Fruit fly (Drosophila melanogaster) whole organism, wandering third instar larva: ENCODE results near the gene Tig.

Source experiments
- Abd-B ChIP-seq: fragments of >200 bp; optimal IDR thresholded peaks from 2 replicates; lab custom pipeline; 2017; ENCODE audit warnings: missing biosample characterization, missing genetic modification characterization
- CG32264 ChIP-seq: fragments of 200-800 bp; sonication (Bioruptor generic); optimal IDR thresholded peaks from 2 replicates; lab custom pipeline; 2016; ENCODE audit warnings: missing biosample characterization, missing genetic modification characterization
- CG9705 ChIP-seq: fragments of 200-800 bp; sonication (Bioruptor generic); optimal IDR thresholded peaks from 2 replicates; lab custom pipeline; 2018; ENCODE audit warnings: missing biosample characterization, mild to moderate bottlenecking, missing genetic modification characterization
- CrebA ChIP-seq: fragments of 200-800 bp; sonication (Bioruptor generic); optimal IDR thresholded peaks from 2 replicates; lab custom pipeline; 2016; ENCODE audit warnings: missing biosample characterization, mild to moderate bottlenecking, missing genetic modification characterization, borderline replicate concordance
- Dfd ChIP-seq: fragments of >200 bp; optimal IDR thresholded peaks from 2 replicates; lab custom pipeline; 2017; ENCODE audit warnings: missing biosample characterization, missing genetic modification characterization
- Dif ChIP-seq: fragments of 200-275, 200-300 bp; sonication (Bioruptor generic); optimal IDR thresholded peaks from 2 replicates; lab custom pipeline; 2018; ENCODE audit warnings: missing biosample characterization, missing genetic modification characterization; ENCODE audit not compliant: partially characterized antibody
- GATAd ChIP-seq: sonication (Bioruptor generic); optimal IDR thresholded peaks from 2 replicates; lab custom pipeline; 2016; ENCODE audit warnings: missing biosample characterization, missing genetic modification characterization
- HLH106 ChIP-seq: fragments of 200-800 bp; optimal IDR thresholded peaks from 3 replicates; lab custom pipeline; 2019; ENCODE audit warnings: missing biosample characterization, mild to moderate bottlenecking, missing genetic modification characterization, moderate library complexity
- Hnf4 ChIP-seq: fragments of 200-800 bp; sonication (Bioruptor generic); optimal IDR thresholded peaks from 2 replicates; lab custom pipeline; 2016; ENCODE audit warnings: missing biosample characterization, mild to moderate bottlenecking, missing genetic modification characterization
- Hr78 ChIP-seq: fragments of >200 bp; optimal IDR thresholded peaks from 2 replicates; lab custom pipeline; 2017; ENCODE audit warnings: missing biosample characterization, missing genetic modification characterization
- Hr83 ChIP-seq: fragments of 200-300 bp; sonication (Bioruptor generic); optimal IDR thresholded peaks from 2 replicates; lab custom pipeline; 2016; ENCODE audit warnings: missing biosample characterization, mild to moderate bottlenecking, missing genetic modification characterization, moderate library complexity; ENCODE audit not compliant: poor library complexity, severe bottlenecking
- Jra ChIP-seq: sonication (Bioruptor generic); optimal IDR thresholded peaks from 2 replicates; lab custom pipeline; 2016; ENCODE audit warnings: missing biosample characterization, missing genetic modification characterization
- Mio ChIP-seq: sonication (Bioruptor generic); optimal IDR thresholded peaks from 2 replicates; lab custom pipeline; 2016; ENCODE audit warnings: missing biosample characterization, missing genetic modification characterization
- Myc ChIP-seq: fragments of >200 bp; optimal IDR thresholded peaks from 2 replicates; lab custom pipeline; 2017
- N ChIP-seq: fragments of >200 bp; optimal IDR thresholded peaks from 2 replicates; lab custom pipeline; 2018; ENCODE audit warnings: missing biosample characterization, missing external identifiers, missing genetic modification characterization
- OdsH ChIP-seq: fragments of 200-800 bp; sonication (Bioruptor generic); optimal IDR thresholded peaks from 2 replicates; lab custom pipeline; 2016; ENCODE audit warnings: missing biosample characterization, mild to moderate bottlenecking, missing genetic modification characterization
- Rel ChIP-seq, 2 experiments: fragments of 200-800 bp; sonication (Bioruptor generic) in 1 of 2; optimal IDR thresholded peaks; 2 replicates in 1 of 2; 3 replicates in 1 of 2; lab custom pipeline; 2016 to 2019; ENCODE audit warnings: mild to moderate bottlenecking in 2 of 2, missing biosample characterization in 2 of 2, missing genetic modification characterization in 2 of 2, moderate library complexity in 1 of 2
- Sp1 ChIP-seq: fragments of 200-800 bp; sonication (Bioruptor generic); optimal IDR thresholded peaks from 3 replicates; lab custom pipeline; 2019; ENCODE audit warnings: missing biosample characterization, mild to moderate bottlenecking, missing genetic modification characterization, moderate library complexity
- Vsx2 ChIP-seq: fragments of 200-300, 225-300 bp; sonication (Bioruptor generic); optimal IDR thresholded peaks from 2 replicates; lab custom pipeline; 2018; ENCODE audit warnings: missing biosample characterization, missing genetic modification characterization; ENCODE audit not compliant: partially characterized antibody
- br ChIP-seq: fragments of 200-800 bp; sonication (Bioruptor generic); optimal IDR thresholded peaks from 2 replicates; lab custom pipeline; 2016; ENCODE audit warnings: missing biosample characterization, missing genetic modification characterization
- brk ChIP-seq: fragments of 200-800 bp; sonication (Bioruptor generic); optimal IDR thresholded peaks from 2 replicates; lab custom pipeline; 2016; ENCODE audit warnings: missing biosample characterization, mild to moderate bottlenecking, missing genetic modification characterization
- dl ChIP-seq, 2 experiments: fragments of 175-275, 200-275 bp in 1 of 2; fragments of 200-275 bp in 1 of 2; sonication (Bioruptor generic); optimal IDR thresholded peaks; lab custom pipeline; 2018; ENCODE audit warnings: mild to moderate bottlenecking in 2 of 2, missing biosample characterization in 2 of 2, missing genetic modification characterization in 2 of 2, moderate library complexity in 2 of 2; ENCODE audit not compliant: partially characterized antibody in 2 of 2, insufficient read depth in 1 of 2
- dmrt93B ChIP-seq: fragments of 200-800 bp; sonication (Bioruptor generic); optimal IDR thresholded peaks from 2 replicates; lab custom pipeline; 2018; ENCODE audit warnings: missing biosample characterization, mild to moderate bottlenecking, missing genetic modification characterization
- dsf ChIP-seq: sonication (Bioruptor generic); optimal IDR thresholded peaks from 2 replicates; lab custom pipeline; 2016; ENCODE audit warnings: missing biosample characterization, missing genetic modification characterization, borderline replicate concordance
- ey ChIP-seq: fragments of 200-800 bp; sonication (Bioruptor generic); optimal IDR thresholded peaks from 2 replicates; lab custom pipeline; 2016; ENCODE audit warnings: missing biosample characterization, missing genetic modification characterization
- foxo ChIP-seq, 2 experiments: fragments of 200-800 bp; sonication (Bioruptor generic); optimal IDR thresholded peaks; 2 replicates in 1 of 2; 3 replicates in 1 of 2; lab custom pipeline; 2016 to 2017; ENCODE audit warnings: missing biosample characterization in 2 of 2, missing genetic modification characterization in 2 of 2
- fru ChIP-seq: fragments of 200-800 bp; sonication (Bioruptor generic); optimal IDR thresholded peaks from 3 replicates; lab custom pipeline; 2016; ENCODE audit warnings: missing biosample characterization, mild to moderate bottlenecking, missing genetic modification characterization
- h ChIP-seq: fragments of 200-800 bp; sonication (Bioruptor generic); optimal IDR thresholded peaks from 3 replicates; lab custom pipeline; 2016; ENCODE audit warnings: missing biosample characterization, mild to moderate bottlenecking, missing genetic modification characterization
- jim ChIP-seq: fragments of 175-275, 200-325 bp; sonication (Bioruptor generic); optimal IDR thresholded peaks from 2 replicates; lab custom pipeline; 2016; ENCODE audit warnings: missing biosample characterization, mild to moderate bottlenecking, missing genetic modification characterization
- lola ChIP-seq: fragments of >200 bp; optimal IDR thresholded peaks from 2 replicates; lab custom pipeline; 2017; ENCODE audit warnings: missing biosample characterization, missing genetic modification characterization
- pan ChIP-seq: fragments of >200 bp; optimal IDR thresholded peaks from 2 replicates; lab custom pipeline; 2017
- psq ChIP-seq: fragments of 200-800 bp; sonication (Bioruptor generic); optimal IDR thresholded peaks from 3 replicates; lab custom pipeline; 2017; ENCODE audit warnings: missing biosample characterization, mild to moderate bottlenecking, missing genetic modification characterization, moderate library complexity
- rgr ChIP-seq: fragments of 200-800 bp; sonication (Bioruptor generic); optimal IDR thresholded peaks from 3 replicates; lab custom pipeline; 2016; ENCODE audit warnings: missing biosample characterization, mild to moderate bottlenecking, missing genetic modification characterization
- sage ChIP-seq: fragments of 200-800 bp; sonication (Bioruptor generic); optimal IDR thresholded peaks from 2 replicates; lab custom pipeline; 2016; ENCODE audit warnings: missing biosample characterization, mild to moderate bottlenecking, missing genetic modification characterization
- sv ChIP-seq: fragments of 200-800 bp; sonication (Bioruptor generic); optimal IDR thresholded peaks from 3 replicates; lab custom pipeline; 2016; ENCODE audit warnings: missing biosample characterization, missing genetic modification characterization
- tai ChIP-seq: sonication (Bioruptor generic); optimal IDR thresholded peaks from 2 replicates; lab custom pipeline; 2016; ENCODE audit warnings: missing biosample characterization, missing genetic modification characterization
- usp ChIP-seq: fragments of >200 bp; optimal IDR thresholded peaks from 2 replicates; lab custom pipeline; 2017; ENCODE audit warnings: missing biosample characterization, missing genetic modification characterization
- woc ChIP-seq: sonication (Bioruptor generic); optimal IDR thresholded peaks from 2 replicates; lab custom pipeline; 2016; ENCODE audit warnings: missing biosample characterization, mild to moderate bottlenecking, missing genetic modification characterization

The Tig gene

DNA sequence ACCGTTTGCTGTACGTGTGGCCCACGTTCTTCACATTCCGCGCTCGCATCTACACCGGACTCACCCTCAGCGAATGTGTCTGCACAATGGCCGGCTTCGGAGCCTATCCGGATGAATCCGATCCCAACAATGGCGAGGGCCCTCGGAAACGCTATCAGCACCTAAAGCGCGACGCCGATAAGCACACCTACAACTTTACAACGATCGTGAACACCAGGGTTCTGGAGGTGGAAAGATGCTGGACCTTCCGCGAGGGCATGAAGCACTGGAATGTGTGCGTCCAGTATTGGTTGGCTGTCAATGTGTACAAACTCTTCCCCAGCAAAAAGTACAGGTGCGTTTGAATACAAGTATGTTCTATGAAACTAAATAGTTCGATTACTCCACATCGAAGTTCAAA lies 34.5 kb upstream of the Tig start:
- TF ChIP-seq Rel (GFP tag; optimal IDR thresholded peaks at IDR 0.05; lab: Kevin White, UChicago) (no peak), Rel (tag; optimal IDR thresholded peaks at IDR 0.05; lab: Kevin White, UChicago) (peak; percentile 5), foxo (GFP tag; optimal IDR thresholded peaks at IDR 0.05; lab: Kevin White, UChicago) (no peak)

DNA sequence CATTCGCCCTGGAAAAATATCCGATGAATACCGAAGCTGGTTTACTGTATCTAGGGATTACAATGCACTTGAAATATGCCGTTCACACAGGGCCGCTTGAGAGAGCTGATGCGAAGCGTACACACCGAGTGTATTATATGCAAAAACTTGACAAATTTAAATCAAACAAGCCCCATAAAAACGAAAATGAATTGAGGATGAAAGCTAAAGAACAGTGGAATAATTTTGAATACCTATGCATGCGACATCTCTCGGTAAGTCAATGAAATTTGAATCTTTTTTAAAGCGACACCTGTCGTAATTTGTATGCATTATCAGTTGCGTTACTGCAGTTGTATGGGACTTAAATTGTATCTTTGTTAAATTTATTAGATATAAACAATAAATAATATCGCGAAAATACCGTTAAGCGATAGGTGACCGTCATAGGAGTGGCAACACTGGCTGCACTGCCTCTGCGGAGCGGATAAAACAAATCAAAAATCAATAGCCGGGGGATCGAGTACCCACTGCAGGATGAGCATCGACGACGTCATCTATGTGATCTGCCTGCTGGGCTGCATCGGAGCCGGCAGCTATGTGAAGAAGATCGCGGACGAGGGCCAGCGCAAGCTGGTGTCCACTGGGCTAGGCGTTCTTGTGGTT lies 33.0 kb upstream of the Tig start, which contains the start of gene frj:
Gene frj (plus strand): TSS at position 98 of the 645 bp plus-strand sequence.
- TF ChIP-seq jim (GFP tag; lab: Kevin White, UChicago) (no peak), Rel (GFP tag; optimal IDR thresholded peaks at IDR 0.05; lab: Kevin White, UChicago) (no peak), Rel (tag; optimal IDR thresholded peaks at IDR 0.05; lab: Kevin White, UChicago) (no peak), lola (GFP tag; lab: Kevin White, UChicago) (peak; percentile 49), HLH106 (tag; lab: Kevin White, UChicago) (peak; percentile 57), usp (no peak), fru (peak; percentile 45), dsf (GFP tag; lab: Kevin White, UChicago) (peak; percentile 20), Sp1 (GFP tag; lab: Kevin White, UChicago) (no peak), br (GFP tag; lab: Kevin White, UChicago) (no peak), GATAd (GFP tag; lab: Kevin White, UChicago) (no peak), Myc (lab: Kevin White, UChicago) (peak; percentile 21), h (GFP tag; lab: Kevin White, UChicago) (peak; percentile 42), Dif (GFP tag; lab: Kevin White, UChicago) (no peak), Hnf4 (GFP tag; lab: Kevin White, UChicago) (peak; percentile 63), CG9705 (peak; percentile 50), sv (GFP tag; lab: Kevin White, UChicago) (peak; percentile 63), brk (no peak), Vsx2 (GFP tag; lab: Kevin White, UChicago) (no peak), dl (GFP tag; optimal IDR thresholded peaks at IDR 0.05; lab: Kevin White, UChicago; ENCODE audit: insufficient read depth in 1 of 2, partially characterized antibody in 2 of 2) (no peak), rgr (GFP tag; lab: Kevin White, UChicago) (peak; percentile 49), tai (no peak), Hr83 (GFP tag; lab: Kevin White, UChicago) (no peak), foxo (GFP tag; optimal IDR thresholded peaks at IDR 0.05; lab: Kevin White, UChicago) (peak in 1 of 2 experiments; percentile 51), woc (GFP tag; lab: Kevin White, UChicago) (peak; percentile 47), Dfd (GFP tag; lab: Kevin White, UChicago) (no peak), OdsH (peak; percentile 17), dmrt93B (GFP tag; lab: Kevin White, UChicago) (peak; percentile 49), CrebA (GFP tag; lab: Kevin White, UChicago) (no peak), Jra (GFP tag; lab: Kevin White, UChicago) (peak; percentile 52), Abd-B (GFP tag; lab: Kevin White, UChicago) (peak; percentile 26), Mio (no peak), CG32264 (GFP tag; lab: Kevin White, UChicago) (no peak), sage (GFP tag; lab: Kevin White, UChicago) (peak; percentile 3), psq (GFP tag; lab: Kevin White, UChicago) (peak; percentile 13), Hr78 (peak; percentile 87), ey (GFP tag; lab: Kevin White, UChicago) (peak; percentile 47), N (GFP tag; lab: Kevin White, UChicago) (peak; percentile 89), pan (lab: Kevin White, UChicago) (no peak)
